Fruit fly (Drosophila melanogaster): ENCODE measurements around the gene Grl36b.

Grl36b gene

dm6 chr2L:18143176-18143575, 17.6 kb upstream of the Grl36b start:
- TF ChIP-seq woc (GFP tag; optimal IDR thresholded peaks at IDR 0.05) (no peak), lola (GFP tag; optimal IDR thresholded peaks at IDR 0.05) (no peak), Jra (GFP tag; optimal IDR thresholded peaks at IDR 0.05) (no peak), Dfd (GFP tag; optimal IDR thresholded peaks at IDR 0.05) (no peak), usp (GFP tag; optimal IDR thresholded peaks at IDR 0.05) (no peak), Mio (GFP tag; optimal IDR thresholded peaks at IDR 0.05) (no peak), OdsH (GFP tag; optimal IDR thresholded peaks at IDR 0.05) (no peak), rgr (GFP tag; optimal IDR thresholded peaks at IDR 0.05) (no peak), HLH106 (tag; optimal IDR thresholded peaks at IDR 0.05) (no peak), GATAd (GFP tag; optimal IDR thresholded peaks at IDR 0.05) (no peak), pan (optimal IDR thresholded peaks at IDR 0.05) (no peak), CG32264 (GFP tag; optimal IDR thresholded peaks at IDR 0.05) (no peak), jim (GFP tag; optimal IDR thresholded peaks at IDR 0.05) (no peak), brk (GFP tag; optimal IDR thresholded peaks at IDR 0.05) (no peak), Dif (GFP tag; optimal IDR thresholded peaks at IDR 0.05; ENCODE audit: partially characterized antibody) (no peak), tai (GFP tag; optimal IDR thresholded peaks at IDR 0.05) (no peak), Hnf4 (GFP tag; optimal IDR thresholded peaks at IDR 0.05) (no peak), CrebA (GFP tag; optimal IDR thresholded peaks at IDR 0.05; ENCODE audit: borderline replicate concordance) (no peak)

dm6 chr2L:18141471-18142345, 16.2 kb upstream of the Grl36b start:
- TF ChIP-seq dl (GFP tag; optimal IDR thresholded peaks at IDR 0.05; ENCODE audit: insufficient read depth in 1 of 2, partially characterized antibody in 2 of 2) (peak in 1 of 2 experiments; percentile 51), psq (GFP tag; optimal IDR thresholded peaks at IDR 0.05) (peak; percentile 32), Vsx2 (GFP tag; optimal IDR thresholded peaks at IDR 0.05; ENCODE audit: partially characterized antibody) (no peak), dsf (GFP tag; optimal IDR thresholded peaks at IDR 0.05; ENCODE audit: borderline replicate concordance) (no peak), lola (GFP tag; optimal IDR thresholded peaks at IDR 0.05) (no peak), N (GFP tag; optimal IDR thresholded peaks at IDR 0.05) (no peak), Mio (GFP tag; optimal IDR thresholded peaks at IDR 0.05) (no peak), Myc (optimal IDR thresholded peaks at IDR 0.05) (no peak), jim (GFP tag; optimal IDR thresholded peaks at IDR 0.05) (no peak), tai (GFP tag; optimal IDR thresholded peaks at IDR 0.05) (no peak), Sp1 (GFP tag; optimal IDR thresholded peaks at IDR 0.05) (peak; percentile 65), Hr78 (GFP tag; optimal IDR thresholded peaks at IDR 0.05) (no peak), rgr (GFP tag; optimal IDR thresholded peaks at IDR 0.05) (peak; percentile 67), fru (GFP tag; optimal IDR thresholded peaks at IDR 0.05) (peak; percentile 70), OdsH (GFP tag; optimal IDR thresholded peaks at IDR 0.05) (peak; percentile 66), Hnf4 (GFP tag; optimal IDR thresholded peaks at IDR 0.05) (peak; percentile 72), woc (GFP tag; optimal IDR thresholded peaks at IDR 0.05) (peak; percentile 26), br (GFP tag; optimal IDR thresholded peaks at IDR 0.05) (peak; percentile 72), Dfd (GFP tag; optimal IDR thresholded peaks at IDR 0.05) (peak; percentile 8), Dif (GFP tag; optimal IDR thresholded peaks at IDR 0.05; ENCODE audit: partially characterized antibody) (peak; percentile 61), CG32264 (GFP tag; optimal IDR thresholded peaks at IDR 0.05) (no peak), CG9705 (GFP tag; optimal IDR thresholded peaks at IDR 0.05) (no peak), ey (GFP tag; optimal IDR thresholded peaks at IDR 0.05) (peak; percentile 71), foxo (GFP tag; optimal IDR thresholded peaks at IDR 0.05) (peak in 1 of 2 experiments; percentile 73), Hr83 (GFP tag; optimal IDR thresholded peaks at IDR 0.05; ENCODE audit: poor library complexity, severe bottlenecking) (peak; percentile 73), pan (optimal IDR thresholded peaks at IDR 0.05) (no peak), HLH106 (tag; optimal IDR thresholded peaks at IDR 0.05) (peak; percentile 63), Rel (GFP tag; optimal IDR thresholded peaks at IDR 0.05) (no peak), Rel (tag; optimal IDR thresholded peaks at IDR 0.05) (peak; percentile 40), sv (GFP tag; optimal IDR thresholded peaks at IDR 0.05) (peak; percentile 37), CrebA (GFP tag; optimal IDR thresholded peaks at IDR 0.05; ENCODE audit: borderline replicate concordance) (no peak), dmrt93B (GFP tag; optimal IDR thresholded peaks at IDR 0.05) (peak; percentile 27), GATAd (GFP tag; optimal IDR thresholded peaks at IDR 0.05) (no peak), sage (GFP tag; optimal IDR thresholded peaks at IDR 0.05) (no peak), brk (GFP tag; optimal IDR thresholded peaks at IDR 0.05) (peak; percentile 56), usp (GFP tag; optimal IDR thresholded peaks at IDR 0.05) (no peak), h (GFP tag; optimal IDR thresholded peaks at IDR 0.05) (peak; percentile 78), Jra (GFP tag; optimal IDR thresholded peaks at IDR 0.05) (no peak)
